Worm (Caenorhabditis elegans) whole organism, L4/young adult: Measurements from ENCODE around the gene K08H2.4.

Source experiments
- W03F9.2 ChIP-seq: fragments of 150-350 bp; optimal IDR thresholded peaks from 2 replicates; lab custom pipeline; 2014; ENCODE audit warnings: missing biosample characterization, missing genetic modification characterization
- dao-5 ChIP-seq: sonication (generic microtip); optimal IDR thresholded peaks from 2 replicates; lab custom pipeline; 2016; ENCODE audit warnings: missing genotype, missing genetic modification characterization, moderate library complexity, missing compliant biosample characterization
- him-1 ChIP-seq: sonication (generic microtip); optimal IDR thresholded peaks from 2 replicates; lab custom pipeline; 2016; ENCODE audit warnings: missing genotype, missing genetic modification reagents, missing genetic modification characterization, missing compliant biosample characterization

K08H2.4 gene

DNA sequence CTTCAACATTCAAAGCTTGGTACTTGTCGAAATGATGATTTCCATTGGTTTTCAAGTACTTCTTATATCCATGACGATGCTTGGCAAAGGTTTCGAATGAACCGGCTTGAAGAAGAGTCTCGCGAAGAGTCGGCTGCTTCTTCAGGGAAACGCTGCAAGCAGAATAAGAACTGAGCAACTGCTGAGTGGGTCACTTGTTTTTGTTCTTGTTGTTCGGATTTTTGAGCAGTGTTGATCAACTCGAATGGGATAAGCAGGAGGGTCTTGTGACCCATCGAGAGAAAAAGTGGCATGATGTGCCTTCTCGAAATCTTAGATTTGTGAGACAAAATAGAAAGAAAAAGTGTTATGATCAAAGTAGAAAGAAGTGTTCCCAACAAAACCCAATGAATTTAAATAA is 17.7 kb upstream of the K08H2.4 start:
- TF ChIP-seq dao-5 (no peak), W03F9.2 (no peak), him-1 (tag; lab: Kevin White, UChicago) (no peak)

DNA sequence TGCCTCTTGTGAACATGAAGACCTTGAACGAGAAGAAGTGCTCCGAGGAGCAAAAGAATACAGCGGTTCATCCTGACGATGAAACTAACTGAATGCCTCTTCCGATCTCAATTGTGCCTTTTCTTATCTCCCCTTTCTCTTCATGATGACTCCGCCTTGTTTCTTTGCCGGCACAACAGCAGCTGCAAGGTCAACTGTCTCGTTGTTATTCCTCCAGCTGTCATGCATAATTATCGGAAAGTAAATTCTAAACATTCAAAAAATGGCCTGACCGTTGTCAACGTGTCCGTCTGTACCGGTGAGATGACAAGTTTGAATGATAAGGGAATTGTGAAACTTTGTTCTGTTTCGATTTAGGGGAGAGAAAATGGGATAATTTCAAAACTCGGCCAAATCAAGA is 16.9 kb upstream of the K08H2.4 start, which contains the start of gene asp-4:
Gene asp-4, minus strand, starts transcription at position 106 of the 400 bp plus-strand sequence.
- no peak for TF ChIP-seq him-1 (tag; lab: Kevin White, UChicago)
- TF ChIP-seq W03F9.2 = no peak
- no peak for TF ChIP-seq dao-5

DNA sequence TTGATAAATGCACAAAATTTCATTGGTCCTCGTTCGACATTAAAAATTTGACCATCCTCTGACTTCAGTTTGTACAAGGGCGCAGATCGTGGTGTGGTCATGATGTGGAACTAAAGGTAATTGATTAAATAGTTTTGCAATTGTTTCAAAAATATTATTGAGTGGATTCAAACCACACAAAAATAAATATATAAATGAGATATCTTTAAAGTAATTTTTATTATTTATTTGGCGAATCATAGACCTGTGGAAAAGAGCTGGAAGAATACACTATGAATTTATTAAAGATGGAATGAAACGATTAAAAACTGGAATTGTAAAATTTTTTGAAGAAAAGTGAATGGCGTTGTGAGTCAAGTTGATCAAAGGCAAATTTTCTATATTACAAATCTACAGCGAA is 14.9 kb upstream of the K08H2.4 start, which contains the start of gene skr-20:
Gene skr-20, minus strand, starts transcription at position 101 of the 400 bp plus-strand sequence.
- TF ChIP-seq dao-5 = no peak
- TF ChIP-seq W03F9.2 = no peak
- TF ChIP-seq him-1 (tag; lab: Kevin White, UChicago) = no peak

DNA sequence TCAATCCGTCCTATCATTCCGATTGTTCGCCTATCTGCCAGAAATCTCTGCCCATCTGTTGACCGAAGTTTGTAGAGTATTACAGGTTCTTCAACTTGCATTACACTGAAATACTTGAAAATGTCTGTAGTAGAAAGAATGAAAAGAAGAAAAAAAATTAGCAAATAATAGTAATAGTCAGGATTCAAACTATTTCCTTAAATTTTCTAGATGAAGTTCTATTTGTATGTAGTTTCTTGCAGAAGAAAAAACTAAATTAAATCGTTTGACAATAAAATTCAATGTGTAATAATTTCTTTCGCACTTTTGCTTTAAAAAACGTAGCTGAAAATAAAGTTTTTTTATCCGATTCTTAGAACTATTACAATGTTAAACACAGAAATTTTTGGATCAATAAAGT is 13.7 kb upstream of the K08H2.4 start, which contains the start of gene skr-19:
Gene skr-19, minus strand, starts transcription at position 101 of the 400 bp plus-strand sequence.
- TF ChIP-seq W03F9.2 = no peak
- no peak for TF ChIP-seq him-1 (tag; lab: Kevin White, UChicago)

DNA sequence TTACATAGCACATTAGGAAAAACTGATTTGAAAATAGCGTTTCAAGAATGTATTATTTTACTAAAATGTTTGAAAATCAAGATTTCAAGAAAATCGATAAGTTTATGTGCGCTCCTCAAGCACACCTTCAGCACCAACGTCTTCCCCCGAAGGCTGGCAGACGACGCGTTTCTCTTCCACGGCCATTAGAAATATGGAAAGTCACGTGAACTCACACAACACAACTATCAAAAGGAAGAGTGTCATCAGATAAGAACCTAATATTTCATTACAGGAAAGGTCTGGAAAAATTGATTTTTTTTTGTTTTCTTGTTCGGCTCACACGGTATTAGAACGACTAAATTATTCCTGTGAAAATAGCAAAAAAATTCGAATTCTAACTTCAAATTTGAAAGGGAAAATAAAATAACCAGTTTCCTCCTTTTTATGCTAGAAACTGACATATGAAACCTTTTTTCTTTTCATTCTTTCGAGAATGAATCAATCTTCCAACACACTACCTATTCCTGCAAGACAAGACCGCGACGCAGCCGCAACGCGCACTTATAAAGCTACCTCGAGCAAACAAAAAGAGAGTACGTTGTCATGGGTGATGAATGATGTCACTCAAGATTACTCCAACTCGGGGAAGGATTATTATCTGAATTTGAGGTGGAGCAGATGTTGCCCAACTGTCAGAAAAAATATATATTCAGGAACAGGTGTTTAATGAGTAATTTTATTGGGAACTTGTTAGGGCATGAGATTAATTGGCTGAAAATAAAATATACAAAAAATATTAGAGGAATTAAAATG is 13.0 kb upstream of the K08H2.4 start:
- TF ChIP-seq him-1 (tag; lab: Kevin White, UChicago) (no peak), W03F9.2 (no peak)

DNA sequence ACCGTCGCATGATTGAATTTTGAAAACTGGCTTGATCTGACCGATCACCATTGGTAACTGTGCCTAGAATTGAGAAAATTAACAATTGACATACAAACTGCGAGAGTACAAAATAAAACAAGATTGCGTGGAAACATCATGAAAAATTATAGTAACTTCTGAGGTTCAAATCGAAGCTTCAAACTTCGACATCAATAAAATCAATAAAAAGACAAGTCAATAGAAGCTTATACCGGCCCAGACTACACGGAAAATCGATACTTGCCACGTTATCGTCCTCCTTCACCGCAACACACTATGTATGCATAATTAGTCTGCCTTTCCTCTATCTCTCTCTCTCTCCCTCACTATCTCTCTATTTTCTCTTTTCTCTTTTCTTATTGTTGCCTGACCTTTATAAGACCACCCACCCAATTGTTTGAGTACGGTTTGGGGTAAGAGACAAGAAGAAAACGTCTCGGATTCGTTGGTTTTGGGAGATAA is 11.6 kb upstream of the K08H2.4 start, which contains the start of gene skr-21:
Gene skr-21, minus strand, starts transcription at position 51 of the 483 bp plus-strand sequence.
- TF ChIP-seq dao-5 (no peak), him-1 (tag; lab: Kevin White, UChicago) (no peak), W03F9.2 (no peak)

DNA sequence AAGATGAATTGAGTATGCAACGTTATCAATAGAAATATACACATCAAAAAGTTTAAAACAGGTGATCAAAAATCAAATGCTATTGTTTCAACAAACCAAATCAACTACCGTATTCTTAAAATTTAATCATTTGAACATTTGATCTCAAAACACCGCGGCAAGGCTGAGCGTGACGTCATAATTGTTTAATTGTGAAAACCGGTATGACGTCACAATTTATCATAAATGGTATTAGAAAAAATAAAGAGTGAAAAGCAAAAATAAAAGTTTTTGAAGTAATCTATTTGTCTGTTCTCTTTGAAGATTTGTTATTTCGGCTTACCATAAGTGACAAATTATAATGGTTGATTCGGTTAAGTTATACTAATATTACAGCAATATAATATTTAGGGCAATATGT is 10.5 kb upstream of the K08H2.4 start:
- TF ChIP-seq dao-5 (no peak), him-1 (tag; lab: Kevin White, UChicago) (no peak), W03F9.2 (no peak)

DNA sequence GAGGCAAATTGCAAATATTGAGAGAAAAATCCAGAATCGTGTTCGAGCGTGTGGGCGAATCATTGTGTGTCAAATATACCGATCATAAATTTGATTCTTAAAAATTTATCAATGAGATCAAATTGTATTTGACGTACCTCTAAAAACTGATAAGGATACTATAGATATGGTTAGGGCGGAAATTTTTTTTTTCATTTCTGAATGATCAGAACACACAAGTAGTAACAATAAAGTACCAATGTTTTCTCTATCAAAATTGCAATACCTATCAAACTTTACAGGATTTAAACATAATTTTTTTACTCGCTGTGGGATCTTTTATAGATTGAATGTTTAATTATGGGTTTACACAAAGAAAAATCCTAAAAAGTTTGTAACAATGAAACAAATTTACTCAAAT is 6.0 kb upstream of the K08H2.4 start, which contains the start of gene bgnt-1.5:
Gene bgnt-1.5, minus strand, starts transcription at position 101 of the 400 bp plus-strand sequence.
- TF ChIP-seq him-1 (tag; lab: Kevin White, UChicago) (no peak), dao-5 (no peak), W03F9.2 (no peak)

DNA sequence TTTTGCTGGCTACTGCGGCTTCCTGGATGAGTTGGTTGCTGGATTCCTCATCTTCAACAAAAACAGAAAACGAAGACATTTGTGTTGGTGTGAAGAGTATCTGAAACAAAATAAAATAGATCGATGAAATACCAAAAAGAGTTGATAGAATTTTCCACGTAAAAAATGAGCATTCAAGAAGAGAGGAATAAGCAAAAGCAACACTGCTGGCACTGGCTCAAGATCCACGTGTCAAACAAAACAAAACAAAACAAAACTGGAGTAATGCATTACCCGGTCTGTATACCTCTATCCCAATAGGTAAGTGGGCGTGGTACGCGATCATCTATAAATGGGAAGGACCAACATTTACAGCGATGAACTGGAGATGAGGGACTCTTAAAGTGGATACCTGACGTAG is 3.4 kb upstream of the K08H2.4 start, which contains the start of gene K08H2.2:
Gene K08H2.2, minus strand, starts transcription at position 101 of the 400 bp plus-strand sequence.
- no peak for TF ChIP-seq dao-5

DNA sequence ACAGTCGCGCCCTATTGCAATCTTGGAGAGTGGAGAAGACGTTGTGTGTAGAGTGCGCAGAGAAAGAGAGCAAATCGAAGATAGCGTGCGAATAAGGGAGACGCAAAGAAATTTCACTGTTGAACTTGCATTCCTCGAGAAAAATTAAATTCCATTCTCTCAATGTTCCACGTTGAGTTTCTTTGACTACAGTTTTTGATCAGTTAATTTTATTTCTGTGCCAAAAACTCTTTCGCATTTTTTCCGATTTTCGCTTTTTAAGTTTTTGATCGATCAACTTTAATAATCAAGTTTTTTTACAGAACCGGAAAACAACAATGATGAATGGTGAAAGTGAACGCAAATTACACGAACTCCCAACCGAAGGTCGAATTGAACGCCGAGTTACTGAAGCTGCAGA is 1.2 kb upstream of the K08H2.4 start, which contains the start of gene K08H2.3:
Gene K08H2.3, plus strand, starts transcription at position 301 of the 400 bp plus-strand sequence.
- no peak for TF ChIP-seq dao-5

DNA sequence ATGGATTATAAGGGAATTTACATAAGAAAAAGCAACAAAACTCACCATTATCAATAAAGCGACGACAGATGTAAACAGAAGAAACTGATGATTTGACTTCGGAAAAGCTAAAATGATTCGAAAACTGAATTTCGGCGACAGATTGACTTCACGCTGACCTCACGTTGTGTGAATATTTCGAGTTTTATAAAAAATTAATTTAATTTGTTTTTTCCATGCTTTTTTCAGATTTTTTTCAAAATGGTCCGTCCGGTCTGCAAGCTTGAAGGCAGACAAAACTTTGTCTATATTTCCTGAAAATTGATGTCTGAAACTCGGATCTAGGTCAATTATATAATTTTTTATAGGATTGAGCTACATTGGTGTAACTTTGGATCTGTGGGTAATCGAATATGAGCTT is 3.9 kb downstream of the K08H2.4 start, which contains the start of gene K08H2.5:
Gene K08H2.5, minus strand, starts transcription at position 101 of the 400 bp plus-strand sequence.
- no peak for TF ChIP-seq dao-5
- TF ChIP-seq W03F9.2 = no peak
- TF ChIP-seq him-1 (tag; lab: Kevin White, UChicago) = no peak

DNA sequence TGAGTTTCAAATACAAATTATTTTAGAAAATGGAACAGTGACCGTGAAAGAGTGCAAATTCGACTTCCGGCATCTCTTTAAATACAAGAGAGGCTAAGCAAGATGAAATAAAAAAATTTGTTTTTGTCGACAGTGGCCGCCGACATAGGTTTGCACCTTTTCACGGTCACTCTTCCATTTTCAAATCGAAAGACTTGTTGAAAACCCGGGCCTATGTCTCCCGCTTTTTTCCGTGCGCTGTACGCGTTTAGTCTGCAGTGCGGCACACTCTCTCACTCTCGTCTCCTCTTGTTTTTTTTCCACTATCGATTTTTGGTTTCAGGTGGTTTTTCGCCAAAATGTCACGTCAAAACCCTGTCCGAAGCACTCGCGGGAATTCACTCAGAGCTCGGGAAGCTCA is 6.8 kb downstream of the K08H2.4 start, which contains the start of gene hpl-1:
Gene hpl-1, plus strand, starts transcription at position 301 of the 400 bp plus-strand sequence.
- TF ChIP-seq W03F9.2 = no peak
- TF ChIP-seq him-1 (tag; lab: Kevin White, UChicago) = no peak
- TF ChIP-seq dao-5 = no peak

DNA sequence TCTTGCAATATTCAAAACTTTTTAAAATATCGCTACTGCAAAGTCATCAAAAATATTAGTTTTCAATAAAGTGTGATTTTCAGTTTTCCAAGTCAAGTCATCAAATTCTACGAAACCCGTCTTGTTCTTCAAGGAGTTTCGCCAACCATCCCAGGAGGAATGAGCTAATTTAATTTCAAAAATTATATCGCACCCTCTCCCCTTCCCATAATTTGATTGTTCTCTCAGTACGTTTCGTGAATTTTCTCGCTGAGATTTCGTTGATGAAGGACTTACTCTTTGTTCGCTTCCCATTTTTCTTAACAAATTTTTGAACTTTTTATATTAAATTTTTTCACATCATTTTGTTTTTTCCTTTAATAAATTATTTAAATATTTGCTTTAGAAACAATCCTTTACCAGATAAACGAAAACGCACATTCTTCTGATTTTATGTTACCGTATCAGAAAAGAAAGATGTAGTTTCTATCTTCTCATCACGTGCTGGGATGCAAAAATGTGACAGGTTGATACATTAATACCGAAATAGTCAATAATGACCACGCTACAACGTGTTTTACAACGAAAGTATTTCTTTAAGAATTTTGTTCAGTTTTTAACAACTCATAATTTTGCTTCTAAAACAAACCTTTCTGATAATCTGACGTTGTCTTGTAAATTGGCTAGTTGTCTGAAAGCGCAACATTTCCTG is 8.5 kb downstream of the K08H2.4 start:
- TF ChIP-seq dao-5 = no peak
- TF ChIP-seq W03F9.2 = no peak
- TF ChIP-seq him-1 (tag; lab: Kevin White, UChicago) = no peak

DNA sequence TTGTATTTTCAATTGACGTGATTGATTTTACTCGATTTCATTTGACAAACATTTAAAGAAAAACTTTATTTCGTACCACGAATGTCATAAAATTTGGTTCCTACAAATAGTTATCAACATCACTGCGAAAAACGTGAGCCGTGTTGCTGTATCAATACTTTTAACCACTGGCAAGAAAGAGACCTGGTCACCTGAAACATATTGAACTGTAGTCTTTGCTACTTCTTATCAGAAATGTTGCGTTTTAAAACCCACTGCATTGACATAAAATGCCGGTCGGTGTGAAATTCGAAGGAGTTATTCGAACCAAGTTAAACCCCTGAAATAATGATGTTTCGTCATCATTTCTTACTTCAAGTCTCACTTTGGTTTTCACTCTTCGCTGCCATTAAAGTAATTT is 9.3 kb downstream of the K08H2.4 start:
- TF ChIP-seq dao-5 (no peak), him-1 (tag; lab: Kevin White, UChicago) (no peak), W03F9.2 (no peak)

DNA sequence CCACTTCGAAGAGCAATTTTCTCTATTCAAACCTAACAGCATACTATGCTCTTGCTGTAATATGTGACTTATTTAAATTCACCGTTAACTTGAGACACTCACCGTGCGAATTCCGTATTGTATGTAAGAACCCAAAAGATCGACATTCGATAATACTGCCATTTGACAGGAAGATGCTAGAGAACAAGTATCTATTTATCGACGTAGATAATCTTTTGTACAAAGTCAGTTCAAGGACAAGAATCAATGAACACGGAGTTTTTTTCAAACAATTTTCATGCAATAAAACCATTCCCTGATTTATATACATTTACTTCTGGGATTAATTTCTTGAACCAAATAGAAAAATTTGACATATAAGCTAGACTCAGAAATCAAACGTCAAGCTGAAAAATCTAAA is 10.0 kb downstream of the K08H2.4 start, which contains the start of gene K08H2.7:
Gene K08H2.7, minus strand, starts transcription at position 173 of the 400 bp plus-strand sequence.
- no peak for TF ChIP-seq dao-5
- no peak for TF ChIP-seq him-1 (tag; lab: Kevin White, UChicago)
- no peak for TF ChIP-seq W03F9.2
